Fruit fly (Drosophila melanogaster): Measurements from ENCODE around the gene Cpr72Ea.

The Cpr72Ea gene

dm6 chr3L:16368199-16368598 lies 5.8 kb downstream of the Cpr72Ea start, which contains the start of gene CG4842:
TSS of gene CG4842 (plus strand) at chr3L:16368389.
- TF ChIP-seq bab1 (GFP tag; optimal IDR thresholded peaks at IDR 0.05) (no peak), CG7101 (tag; optimal IDR thresholded peaks at IDR 0.05) (no peak), CG12768 (GFP tag; optimal IDR thresholded peaks at IDR 0.05) (no peak)

DNA sequence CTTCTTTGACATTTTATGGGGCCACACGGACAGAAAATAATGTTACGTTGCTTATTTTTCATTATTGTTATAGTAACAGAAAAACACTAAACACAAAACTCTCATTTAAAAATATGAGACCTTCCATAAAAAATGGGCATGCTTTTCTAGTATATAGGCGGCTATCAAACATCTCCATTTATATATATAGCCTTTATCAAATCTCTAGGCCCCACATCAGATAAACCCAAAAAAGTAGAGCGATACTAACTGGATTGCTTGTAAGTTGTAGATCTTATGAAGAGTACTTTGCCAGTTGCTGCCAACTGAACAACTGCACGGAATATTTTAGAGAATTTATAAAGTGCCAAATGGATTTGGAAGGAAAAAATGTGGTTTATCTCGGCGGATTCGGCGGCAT lies 7.1 kb downstream of the Cpr72Ea start, which contains the start of gene CG18814:
Gene CG18814, plus strand, starts transcription at position 301 of the 400 bp plus-strand sequence.
- TF ChIP-seq CG7101 (tag; optimal IDR thresholded peaks at IDR 0.05) (no peak), tj (GFP tag; optimal IDR thresholded peaks at IDR 0.05) (no peak), CG14711 (tag; optimal IDR thresholded peaks at IDR 0.05) (no peak), pad (GFP tag; optimal IDR thresholded peaks at IDR 0.05) (no peak), Hr96 (GFP tag; optimal IDR thresholded peaks at IDR 0.05) (no peak), bab1 (GFP tag; optimal IDR thresholded peaks at IDR 0.05) (no peak), CG11617 (GFP tag; optimal IDR thresholded peaks at IDR 0.05) (no peak), Mnt (GFP tag; optimal IDR thresholded peaks at IDR 0.05) (no peak), CG7045 (GFP tag; optimal IDR thresholded peaks at IDR 0.05) (no peak)

DNA sequence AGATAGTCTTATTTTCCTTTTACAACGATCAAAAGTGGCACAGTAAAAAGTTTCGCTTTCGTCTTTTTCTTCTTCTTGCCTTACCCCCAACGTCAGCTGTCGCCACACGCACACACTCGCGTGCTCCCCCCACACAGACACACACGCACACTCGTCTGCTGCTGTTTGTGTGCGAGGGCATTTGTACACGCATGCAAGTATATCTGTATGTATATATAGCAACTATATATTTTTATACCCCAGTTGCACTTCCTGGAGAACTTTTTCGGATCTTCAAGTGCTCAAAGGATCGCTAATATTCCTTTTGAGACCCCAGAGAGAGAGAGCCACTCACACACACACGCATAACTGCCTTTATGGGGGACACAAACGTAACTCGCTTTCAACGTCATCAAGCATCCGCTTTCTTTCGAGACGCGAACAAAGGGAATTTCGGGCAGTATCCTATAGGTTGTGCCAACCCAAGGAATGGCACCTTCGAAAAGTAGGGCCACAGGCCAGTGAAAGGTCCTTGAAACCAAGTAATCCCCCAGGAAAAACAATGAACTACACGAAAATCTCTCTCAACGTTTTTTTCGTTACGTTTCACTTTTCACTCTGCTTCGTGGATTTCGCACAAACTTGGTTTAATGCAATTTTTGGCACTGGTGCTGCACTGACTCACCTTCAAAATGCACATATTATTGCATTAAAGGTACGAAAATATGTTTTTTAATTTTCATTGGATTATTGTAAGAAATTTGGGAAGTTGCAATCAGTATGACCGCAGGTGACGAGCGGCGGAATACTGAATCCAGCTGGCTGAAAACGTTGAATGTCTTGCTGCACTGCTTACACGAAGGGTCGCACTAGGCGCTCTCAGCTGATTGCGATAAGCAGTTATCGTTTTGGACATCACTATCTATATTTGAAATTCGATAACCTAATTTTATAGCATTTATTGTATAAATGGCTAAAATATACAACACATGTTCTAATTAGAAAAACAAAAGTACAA lies 15.7 kb downstream of the Cpr72Ea start, which contains the start of gene roq:
Gene roq, minus strand, starts transcription at position 799 of the 997 bp plus-strand sequence.
- TF ChIP-seq CG7045 (GFP tag; optimal IDR thresholded peaks at IDR 0.05) (no peak), CG1620 (GFP tag; optimal IDR thresholded peaks at IDR 0.05) (peak; percentile 33), ovo (GFP tag; optimal IDR thresholded peaks at IDR 0.05) (no peak), cic (GFP tag; optimal IDR thresholded peaks at IDR 0.05) (peak; percentile 23), CG7101 (tag; optimal IDR thresholded peaks at IDR 0.05) (peak; percentile 24), Hr96 (GFP tag; optimal IDR thresholded peaks at IDR 0.05) (no peak), CG33017 (tag; optimal IDR thresholded peaks at IDR 0.05) (no peak), CG14711 (tag; optimal IDR thresholded peaks at IDR 0.05) (no peak), cnc (optimal IDR thresholded peaks at IDR 0.05) (no peak), Clk (GFP tag; optimal IDR thresholded peaks at IDR 0.05) (no peak), CG5204 (GFP tag; optimal IDR thresholded peaks at IDR 0.05) (no peak), bab1 (GFP tag; optimal IDR thresholded peaks at IDR 0.05) (peak; percentile 63), Crg-1 (GFP tag; optimal IDR thresholded peaks at IDR 0.05) (no peak), CG12768 (GFP tag; optimal IDR thresholded peaks at IDR 0.05) (no peak), tj (GFP tag; optimal IDR thresholded peaks at IDR 0.05) (peak; percentile 11), CG11617 (GFP tag; optimal IDR thresholded peaks at IDR 0.05) (no peak), toe (GFP tag; optimal IDR thresholded peaks at IDR 0.05) (no peak), Mnt (GFP tag; optimal IDR thresholded peaks at IDR 0.05) (peak; percentile 54), kay (GFP tag; ENCODE audit: borderline replicate concordance) (peak; percentile 82)

- TF ChIP-seq ovo (GFP tag; optimal IDR thresholded peaks at IDR 0.05) (no peak), pad (GFP tag; optimal IDR thresholded peaks at IDR 0.05) (peak; percentile 41), CG1620 (GFP tag; optimal IDR thresholded peaks at IDR 0.05) (peak; percentile 26), CG11617 (GFP tag; optimal IDR thresholded peaks at IDR 0.05) (peak; percentile 58), Mnt (GFP tag; optimal IDR thresholded peaks at IDR 0.05) (peak; percentile 30), CG7101 (tag; optimal IDR thresholded peaks at IDR 0.05) (peak; percentile 81), toe (GFP tag; optimal IDR thresholded peaks at IDR 0.05) (peak; percentile 73), Clk (GFP tag; optimal IDR thresholded peaks at IDR 0.05) (no peak), Crg-1 (GFP tag; optimal IDR thresholded peaks at IDR 0.05) (peak; percentile 60), tj (GFP tag; optimal IDR thresholded peaks at IDR 0.05) (no peak), CG7045 (GFP tag; optimal IDR thresholded peaks at IDR 0.05) (peak; percentile 38), CG12768 (GFP tag; optimal IDR thresholded peaks at IDR 0.05) (peak; percentile 81), cnc (optimal IDR thresholded peaks at IDR 0.05) (no peak), kay (GFP tag; ENCODE audit: borderline replicate concordance) (peak; percentile 62), cic (GFP tag; optimal IDR thresholded peaks at IDR 0.05) (no peak), CG33017 (tag; optimal IDR thresholded peaks at IDR 0.05) (peak; percentile 78), CG14711 (tag; optimal IDR thresholded peaks at IDR 0.05) (peak; percentile 67), CG5204 (GFP tag; optimal IDR thresholded peaks at IDR 0.05) (no peak), Hr96 (GFP tag; optimal IDR thresholded peaks at IDR 0.05) (peak; percentile 66), bab1 (GFP tag; optimal IDR thresholded peaks at IDR 0.05) (peak; percentile 75)
Observed at dm6 chr3L:16380770-16381169, 18.4 kb downstream of the Cpr72Ea start.

dm6 chr3L:16381184-16381797 lies 18.9 kb downstream of the Cpr72Ea start, which contains the start of gene Agpat4:
TSS of gene Agpat4 (minus strand) at chr3L:16381570.
- no peak for TF ChIP-seq Clk (GFP tag; optimal IDR thresholded peaks at IDR 0.05)
- TF ChIP-seq tj (GFP tag; optimal IDR thresholded peaks at IDR 0.05), result no peak
- no peak for TF ChIP-seq CG1620 (GFP tag; optimal IDR thresholded peaks at IDR 0.05)
- peak; percentile 77 for TF ChIP-seq ovo (GFP tag; optimal IDR thresholded peaks at IDR 0.05)
- TF ChIP-seq CG11617 (GFP tag; optimal IDR thresholded peaks at IDR 0.05), result no peak
- TF ChIP-seq CG33017 (tag; optimal IDR thresholded peaks at IDR 0.05), result no peak
- TF ChIP-seq cnc (optimal IDR thresholded peaks at IDR 0.05), result no peak
- TF ChIP-seq Mnt (GFP tag; optimal IDR thresholded peaks at IDR 0.05), result peak; percentile 3
- no peak for TF ChIP-seq pad (GFP tag; optimal IDR thresholded peaks at IDR 0.05)
- no peak for TF ChIP-seq CG5204 (GFP tag; optimal IDR thresholded peaks at IDR 0.05)
- TF ChIP-seq CG7101 (tag; optimal IDR thresholded peaks at IDR 0.05), result no peak
- peak; percentile 91 for TF ChIP-seq cic (GFP tag; optimal IDR thresholded peaks at IDR 0.05)
- TF ChIP-seq kay (GFP tag; ENCODE audit: borderline replicate concordance), result no peak

Measured in whole organism, adult.